Worm (Caenorhabditis elegans) whole organism, late embryonic: ENCODE data around the gene K06A4.10.
A peak's percentile ranks its signal among the peaks of the same experiment; 100 is the strongest.

Experiments
- T23F11.4 ChIP-seq: fragments of 200-800 bp; sonication (Bioruptor generic); optimal IDR thresholded peaks from 2 replicates; lab custom pipeline; 2018; ENCODE audit warnings: mild to moderate bottlenecking, missing genetic modification characterization, missing compliant biosample characterization
- Y22D7AL.16 ChIP-seq: sonication (generic microtip); optimal IDR thresholded peaks from 2 replicates; lab custom pipeline; 2016; ENCODE audit warnings: missing genetic modification characterization, missing compliant biosample characterization
- ceh-18 ChIP-seq: sonication (generic microtip); optimal IDR thresholded peaks from 2 replicates; lab custom pipeline; 2016; ENCODE audit warnings: missing genetic modification characterization, missing compliant biosample characterization
- ceh-19 ChIP-seq: fragments of 200-800 bp; sonication (Bioruptor generic); optimal IDR thresholded peaks from 2 replicates; lab custom pipeline; 2018; ENCODE audit warnings: mild to moderate bottlenecking, missing genetic modification characterization, missing compliant biosample characterization
- ceh-2 ChIP-seq: sonication (generic microtip); optimal IDR thresholded peaks from 2 replicates; lab custom pipeline; 2016; ENCODE audit warnings: missing genotype, missing genetic modification characterization, missing compliant biosample characterization
- ceh-22 ChIP-seq: sonication (generic microtip); optimal IDR thresholded peaks from 2 replicates; lab custom pipeline; 2017; ENCODE audit warnings: missing biosample characterization, missing genetic modification characterization
- ceh-24 ChIP-seq: sonication (generic microtip); optimal IDR thresholded peaks from 2 replicates; lab custom pipeline; 2016; ENCODE audit warnings: mild to moderate bottlenecking, missing genetic modification characterization, missing compliant biosample characterization
- ceh-31 ChIP-seq: sonication (generic microtip); optimal IDR thresholded peaks from 2 replicates; lab custom pipeline; 2016; ENCODE audit warnings: missing genetic modification characterization, missing compliant biosample characterization
- ceh-34 ChIP-seq: sonication (generic microtip); optimal IDR thresholded peaks from 2 replicates; lab custom pipeline; 2016; ENCODE audit warnings: mild to moderate bottlenecking, missing genetic modification characterization, missing compliant biosample characterization
- ceh-45 ChIP-seq: fragments of 200-800 bp; sonication (Bioruptor generic); IDR thresholded peaks from 2 replicates; pipeline ENCODE4 v1.3.6; 2022; ENCODE audit warnings: missing genetic modification reagents, missing genetic modification characterization, missing compliant biosample characterization
- ceh-48 ChIP-seq: sonication (generic microtip); optimal IDR thresholded peaks from 2 replicates; lab custom pipeline; 2016; ENCODE audit warnings: missing genetic modification characterization, inconsistent platforms, missing compliant biosample characterization
- ceh-6 ChIP-seq: fragments of 200-800 bp; sonication (Bioruptor generic); optimal IDR thresholded peaks from 2 replicates; lab custom pipeline; 2018; ENCODE audit warnings: mild to moderate bottlenecking, missing genetic modification characterization, missing compliant biosample characterization
- ceh-9 ChIP-seq: sonication (generic microtip); optimal IDR thresholded peaks from 2 replicates; lab custom pipeline; 2016; ENCODE audit warnings: mild to moderate bottlenecking, missing genetic modification characterization, inconsistent platforms, missing compliant biosample characterization
- dmd-4 ChIP-seq: sonication (generic microtip); optimal IDR thresholded peaks from 2 replicates; lab custom pipeline; 2016; ENCODE audit warnings: borderline replicate concordance, missing genetic modification characterization, missing compliant biosample characterization
- elt-2 ChIP-seq: sonication (generic microtip); optimal IDR thresholded peaks from 2 replicates; lab custom pipeline; 2016; ENCODE audit warnings: missing genetic modification reagents, missing genetic modification characterization, missing compliant biosample characterization
- elt-4 ChIP-seq: sonication (generic microtip); optimal IDR thresholded peaks from 2 replicates; lab custom pipeline; 2016; ENCODE audit warnings: missing genetic modification characterization, missing compliant biosample characterization
- ets-4 ChIP-seq: sonication (generic microtip); optimal IDR thresholded peaks from 2 replicates; lab custom pipeline; 2016; ENCODE audit warnings: missing genetic modification characterization, missing compliant biosample characterization
- eyg-1 ChIP-seq: sonication (generic microtip); optimal IDR thresholded peaks from 2 replicates; lab custom pipeline; 2016; ENCODE audit warnings: missing genotype, missing genetic modification characterization, missing compliant biosample characterization
- fax-1 ChIP-seq: sonication (generic microtip); optimal IDR thresholded peaks from 2 replicates; lab custom pipeline; 2016; ENCODE audit warnings: missing genotype, missing genetic modification characterization, missing compliant biosample characterization
- fkh-6 ChIP-seq: sonication (generic microtip); optimal IDR thresholded peaks from 2 replicates; lab custom pipeline; 2016; ENCODE audit warnings: missing genetic modification characterization, missing compliant biosample characterization
- gmeb-2 ChIP-seq: sonication (generic microtip); optimal IDR thresholded peaks from 2 replicates; lab custom pipeline; 2016; ENCODE audit warnings: missing genetic modification characterization, inconsistent platforms, missing compliant biosample characterization
- hlh-13 ChIP-seq: fragments of 200-800 bp; sonication (Bioruptor generic); optimal IDR thresholded peaks from 2 replicates; lab custom pipeline; 2018; ENCODE audit warnings: mild to moderate bottlenecking, missing genetic modification characterization, missing compliant biosample characterization
- hlh-15 ChIP-seq: sonication (generic microtip); optimal IDR thresholded peaks from 2 replicates; lab custom pipeline; 2016; ENCODE audit warnings: missing genetic modification characterization, missing compliant biosample characterization
- hlh-30 ChIP-seq: sonication (generic microtip); optimal IDR thresholded peaks from 2 replicates; lab custom pipeline; 2017; ENCODE audit warnings: antibody characterized with exemption, missing genetic modification characterization, missing compliant biosample characterization; ENCODE audit not compliant: insufficient read depth
- hlh-8 ChIP-seq: sonication (generic microtip); optimal IDR thresholded peaks from 2 replicates; lab custom pipeline; 2016; ENCODE audit warnings: missing genotype, missing genetic modification characterization, missing compliant biosample characterization
- lim-6 ChIP-seq: sonication (generic microtip); optimal IDR thresholded peaks from 2 replicates; lab custom pipeline; 2016; ENCODE audit warnings: missing genetic modification characterization, missing compliant biosample characterization
- madf-2 ChIP-seq: sonication (generic microtip); optimal IDR thresholded peaks from 2 replicates; lab custom pipeline; 2017; ENCODE audit warnings: missing genetic modification characterization, missing compliant biosample characterization
- nhr-11 ChIP-seq: fragments of 150-350 bp; optimal IDR thresholded peaks from 2 replicates; lab custom pipeline; 2014; ENCODE audit warnings: missing biosample characterization, missing genetic modification characterization
- pat-9 ChIP-seq: fragments of 200-800 bp; sonication (Bioruptor generic); optimal IDR thresholded peaks from 2 replicates; lab custom pipeline; 2018; ENCODE audit warnings: mild to moderate bottlenecking, missing genetic modification characterization, moderate library complexity, missing compliant biosample characterization
- pax-1 ChIP-seq: fragments of 150-350 bp; optimal IDR thresholded peaks from 2 replicates; lab custom pipeline; 2014; ENCODE audit warnings: missing biosample characterization, missing genetic modification characterization
- pha-4 ChIP-seq: fragments of 150-350 bp; optimal IDR thresholded peaks from 2 replicates; lab custom pipeline; 2018; ENCODE audit warnings: missing biosample characterization, missing genetic modification reagents, missing genetic modification characterization
- pqm-1 ChIP-seq: sonication (generic microtip); optimal IDR thresholded peaks from 2 replicates; lab custom pipeline; 2016; ENCODE audit warnings: missing genetic modification characterization, missing compliant biosample characterization
- ref-2 ChIP-seq: sonication (generic microtip); optimal IDR thresholded peaks from 2 replicates; lab custom pipeline; 2016; ENCODE audit warnings: missing genetic modification characterization, missing compliant biosample characterization
- rnt-1 ChIP-seq: sonication (generic microtip); optimal IDR thresholded peaks from 2 replicates; lab custom pipeline; 2016; ENCODE audit warnings: missing genetic modification characterization, missing compliant biosample characterization
- sdc-2 ChIP-seq: sonication (generic microtip); optimal IDR thresholded peaks from 2 replicates; lab custom pipeline; 2016; ENCODE audit warnings: missing genotype, missing genetic modification characterization, missing compliant biosample characterization
- sox-2 ChIP-seq: fragments of 200-800 bp; sonication (Bioruptor generic); IDR thresholded peaks from 2 replicates; pipeline ENCODE4 v1.3.6; 2022; ENCODE audit warnings: missing genetic modification reagents, missing genetic modification characterization, missing compliant biosample characterization
- syd-9 ChIP-seq: sonication (generic microtip); optimal IDR thresholded peaks from 2 replicates; lab custom pipeline; 2016; ENCODE audit warnings: mild to moderate bottlenecking, missing genetic modification characterization, moderate library complexity, missing compliant biosample characterization
- tbx-2 ChIP-seq: sonication (generic microtip); optimal IDR thresholded peaks from 2 replicates; lab custom pipeline; 2016; ENCODE audit warnings: missing genetic modification characterization, missing compliant biosample characterization
- tbx-7 ChIP-seq: sonication (generic microtip); optimal IDR thresholded peaks from 2 replicates; lab custom pipeline; 2016; ENCODE audit warnings: missing genotype, missing genetic modification characterization, missing compliant biosample characterization
- unc-86 ChIP-seq: sonication (generic microtip); optimal IDR thresholded peaks from 2 replicates; lab custom pipeline; 2016; ENCODE audit warnings: missing genetic modification characterization, missing compliant biosample characterization

Gene K06A4.10

DNA sequence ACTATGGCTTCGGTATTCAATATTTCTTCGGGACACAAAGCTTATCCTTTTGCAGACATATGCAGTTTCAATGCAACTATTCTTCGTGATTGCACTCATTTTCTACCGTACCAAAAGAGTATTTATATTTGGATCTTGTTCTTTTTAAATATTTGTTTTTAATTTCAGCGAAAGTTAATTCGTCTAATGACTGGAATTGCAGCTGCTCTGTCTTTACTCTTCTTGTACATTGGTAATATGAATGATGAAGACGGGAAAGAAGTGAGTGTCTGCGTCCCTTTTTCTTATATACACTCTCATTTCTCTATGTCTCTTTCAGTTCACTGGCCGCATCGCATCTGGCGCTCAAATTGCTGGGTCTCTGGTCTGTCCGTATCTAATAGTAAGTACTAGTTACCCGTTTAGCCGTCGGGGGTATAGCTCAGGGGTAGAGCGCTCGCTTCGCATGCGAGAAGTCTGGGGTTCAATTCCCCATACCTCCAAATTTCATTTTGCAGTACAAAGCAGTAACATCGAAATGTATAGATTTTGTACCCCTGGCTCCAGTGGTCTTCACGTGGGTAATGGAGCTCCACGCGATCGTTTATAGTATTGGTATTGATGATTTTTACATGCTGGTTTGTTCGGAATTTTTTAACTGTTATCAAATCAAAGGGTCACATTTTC is 13.7 kb upstream of the K06A4.10 start (continued):
- peak; percentile 81 for TF ChIP-seq madf-2 (tag; lab: Kevin White, UChicago)
- peak; percentile 90 for TF ChIP-seq ceh-19 (GFP tag; lab: Kevin White, UChicago)
- peak; percentile 90 for TF ChIP-seq fkh-6 (tag; lab: Kevin White, UChicago)
- peak; percentile 66 for TF ChIP-seq rnt-1 (tag; lab: Kevin White, UChicago)
- TF ChIP-seq gmeb-2 (tag; lab: Kevin White, UChicago): peak; percentile 92
- TF ChIP-seq ceh-18 (tag; lab: Kevin White, UChicago): peak; percentile 74
- peak; percentile 84 for TF ChIP-seq sox-2 (GFP tag; lab: Robert Waterston, UW)
- TF ChIP-seq ceh-9 (tag; lab: Kevin White, UChicago): peak; percentile 46
- peak; percentile 8 for TF ChIP-seq ets-4 (tag; lab: Kevin White, UChicago)
- TF ChIP-seq ceh-24 (tag; lab: Kevin White, UChicago): peak; percentile 62
- peak; percentile 90 for TF ChIP-seq T23F11.4
- peak; percentile 93 for TF ChIP-seq ceh-6 (GFP tag; lab: Kevin White, UChicago)
- TF ChIP-seq elt-2: peak; percentile 91
- peak; percentile 90 for TF ChIP-seq hlh-13
- peak; percentile 78 for TF ChIP-seq ceh-48 (tag; lab: Kevin White, UChicago)
- peak; percentile 77 for TF ChIP-seq ceh-2 (tag; lab: Kevin White, UChicago)
- TF ChIP-seq hlh-30: no peak
- no peak for TF ChIP-seq pax-1 (tag; lab: Kevin White, UChicago)
- TF ChIP-seq hlh-15: peak; percentile 65
- TF ChIP-seq tbx-2 (tag; lab: Kevin White, UChicago): peak; percentile 80
- TF ChIP-seq ceh-22: no peak
- TF ChIP-seq pqm-1 (tag; lab: Kevin White, UChicago): peak; percentile 45
- peak; percentile 88 for TF ChIP-seq unc-86 (tag; lab: Kevin White, UChicago)
- peak; percentile 79 for TF ChIP-seq ceh-31 (tag; lab: Kevin White, UChicago)
- TF ChIP-seq syd-9 (tag; lab: Kevin White, UChicago): peak; percentile 88
- TF ChIP-seq Y22D7AL.16: peak; percentile 76
- TF ChIP-seq hlh-8 (tag; lab: Kevin White, UChicago): peak; percentile 59

DNA sequence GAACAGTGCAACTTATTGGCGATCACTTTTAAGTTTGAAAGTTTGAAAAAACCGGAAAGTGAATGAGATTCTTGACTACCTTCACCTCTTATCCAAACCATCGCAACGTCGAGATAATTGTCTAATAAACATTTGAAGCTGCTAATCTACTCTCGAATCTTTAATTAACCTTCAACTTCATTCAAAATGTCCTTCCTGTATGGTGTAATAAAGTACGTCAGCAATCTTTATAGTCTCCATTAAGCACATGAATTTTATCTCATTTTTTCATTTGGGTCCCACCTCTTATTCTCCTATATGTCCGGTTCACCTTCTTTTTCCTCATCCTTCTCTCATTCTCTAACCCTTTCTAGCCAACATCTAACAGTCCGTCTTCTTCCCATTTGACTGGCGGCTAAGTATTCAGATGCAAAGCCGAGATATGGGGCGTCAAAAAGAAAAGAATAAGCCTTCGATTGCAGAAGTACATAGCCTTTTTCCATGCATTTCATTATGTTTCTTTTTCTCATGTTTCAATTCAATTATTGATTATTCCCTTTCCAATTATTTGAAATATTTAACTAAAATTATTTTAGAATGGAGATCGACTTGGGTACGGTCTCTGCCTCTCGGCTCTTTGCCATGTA is 11.3 kb upstream of the K06A4.10 start, which contains the start of gene swt-5:
TSS of gene swt-5 (plus strand) at position 576 of the 626 bp plus-strand sequence.
- TF ChIP-seq ceh-45 (GFP tag; lab: Robert Waterston, UW) (no peak), madf-2 (tag; lab: Kevin White, UChicago) (no peak), eyg-1 (tag; lab: Kevin White, UChicago) (no peak), elt-4 (tag; lab: Kevin White, UChicago) (no peak), ceh-34 (tag; lab: Kevin White, UChicago) (no peak), dmd-4 (tag; lab: Kevin White, UChicago) (no peak), ref-2 (no peak), hlh-13 (no peak), hlh-30 (no peak), elt-2 (no peak), pqm-1 (tag; lab: Kevin White, UChicago) (no peak), hlh-15 (no peak), tbx-7 (tag; lab: Kevin White, UChicago) (no peak), fax-1 (tag; lab: Kevin White, UChicago) (no peak), nhr-11 (no peak), ceh-31 (tag; lab: Kevin White, UChicago) (no peak), sdc-2 (tag; lab: Kevin White, UChicago) (no peak), pat-9 (tag; lab: Kevin White, UChicago) (no peak)

- TF ChIP-seq sox-2 (GFP tag; lab: Robert Waterston, UW) (no peak), unc-86 (tag; lab: Kevin White, UChicago) (no peak), lim-6 (tag; lab: Kevin White, UChicago) (no peak), pha-4 (tag; lab: Kevin White, UChicago) (no peak), elt-4 (tag; lab: Kevin White, UChicago) (no peak), ceh-31 (tag; lab: Kevin White, UChicago) (no peak)
Measured at ce11 chrV:9499295-9499694, 9.7 kb upstream of the K06A4.10 start.
